Fruit fly (Drosophila melanogaster) whole organism, embryonic: Measurements from ENCODE around the gene Z600.

Source experiments
- Bdp1 ChIP-seq: fragments of 200-800 bp; sonication (Bioruptor generic); optimal IDR thresholded peaks from 3 replicates; lab custom pipeline; 2016; ENCODE audit warnings: missing biosample characterization, missing genetic modification characterization
- BtbVII ChIP-seq: fragments of 200-800 bp; sonication (Bioruptor generic); optimal IDR thresholded peaks from 3 replicates; lab custom pipeline; 2017; ENCODE audit warnings: missing biosample characterization, mild to moderate bottlenecking, missing genetic modification characterization
- Bteb2 ChIP-seq: fragments of 200-800 bp; sonication (Bioruptor generic); optimal IDR thresholded peaks from 2 replicates; lab custom pipeline; 2016; ENCODE audit warnings: missing biosample characterization, missing genetic modification characterization
- CG10147 ChIP-seq: fragments of 200-800 bp; sonication (Bioruptor generic); optimal IDR thresholded peaks from 2 replicates; lab custom pipeline; 2019; ENCODE audit warnings: missing biosample characterization, mild to moderate bottlenecking, missing genetic modification characterization, moderate library complexity
- CG13775 ChIP-seq: fragments of 200-800 bp; sonication (Bioruptor generic); optimal IDR thresholded peaks from 3 replicates; lab custom pipeline; 2017; ENCODE audit warnings: missing biosample characterization, mild to moderate bottlenecking, missing genetic modification characterization
- CG15073 ChIP-seq: fragments of 200-800 bp; sonication (Bioruptor generic); optimal IDR thresholded peaks from 2 replicates; lab custom pipeline; 2016; ENCODE audit warnings: missing biosample characterization, missing genetic modification characterization
- CG16815 ChIP-seq: fragments of 200-800 bp; sonication (Bioruptor generic); optimal IDR thresholded peaks from 3 replicates; lab custom pipeline; 2017; ENCODE audit warnings: missing biosample characterization, mild to moderate bottlenecking, missing genetic modification characterization
- CG17328 ChIP-seq: fragments of 200-800 bp; sonication (Bioruptor generic); IDR thresholded peaks from 2 replicates; pipeline ENCODE4 v1.3.6; 2022; ENCODE audit warnings: missing biosample characterization, missing genetic modification characterization
- CG17361 ChIP-seq: fragments of 200-800 bp; sonication (Bioruptor generic); IDR thresholded peaks from 3 replicates; pipeline ENCODE4 v1.3.6; 2022; ENCODE audit warnings: missing biosample characterization, missing genetic modification characterization
- CG17385 ChIP-seq: fragments of 200-800 bp; sonication (Bioruptor generic); optimal IDR thresholded peaks from 3 replicates; lab custom pipeline; 2018; ENCODE audit warnings: missing biosample characterization, mild to moderate bottlenecking, missing genetic modification characterization
- CG17912 ChIP-seq: fragments of 200-800 bp; sonication (Bioruptor generic); optimal IDR thresholded peaks from 2 replicates; lab custom pipeline; 2018; ENCODE audit warnings: missing biosample characterization, mild to moderate bottlenecking, missing genetic modification characterization
- CG1832 ChIP-seq: fragments of 200-800 bp; sonication (Bioruptor generic); optimal IDR thresholded peaks from 2 replicates; lab custom pipeline; 2017; ENCODE audit warnings: missing biosample characterization, mild to moderate bottlenecking, missing genetic modification characterization, inconsistent platforms
- CG2116 ChIP-seq: fragments of 200-800 bp; sonication (Bioruptor generic); optimal IDR thresholded peaks from 3 replicates; lab custom pipeline; 2018; ENCODE audit warnings: missing biosample characterization, mild to moderate bottlenecking, missing genetic modification characterization
- CG31441 ChIP-seq: fragments of 200-800 bp; sonication (Bioruptor generic); IDR thresholded peaks from 2 replicates; pipeline ENCODE4 v1.3.6; 2022; ENCODE audit warnings: missing biosample characterization, missing genetic modification characterization
- CG32532 ChIP-seq: fragments of 200-800 bp; sonication (Bioruptor generic); IDR thresholded peaks from 2 replicates; pipeline ENCODE4 v1.3.6; 2022; ENCODE audit warnings: missing biosample characterization, missing genetic modification characterization
- CG33213 ChIP-seq: fragments of 200-800 bp; sonication (Bioruptor generic); optimal IDR thresholded peaks from 3 replicates; lab custom pipeline; 2016; ENCODE audit warnings: missing biosample characterization, missing genetic modification characterization
- CG34224 ChIP-seq: fragments of 200-800 bp; sonication (Bioruptor generic); IDR thresholded peaks from 3 replicates; pipeline ENCODE4 v1.3.6; 2022; ENCODE audit warnings: missing biosample characterization, missing genetic modification characterization; ENCODE audit not compliant: partially characterized antibody
- CG3847 ChIP-seq: fragments of 200-800 bp; sonication (Bioruptor generic); IDR thresholded peaks from 2 replicates; pipeline ENCODE4 v1.3.6; 2022; ENCODE audit warnings: missing biosample characterization, missing genetic modification characterization
- CG4820 ChIP-seq: fragments of 200-800 bp; sonication (Bioruptor generic); optimal IDR thresholded peaks from 3 replicates; lab custom pipeline; 2016; ENCODE audit warnings: missing biosample characterization, missing genetic modification characterization
- CG5245 ChIP-seq: fragments of 200-800 bp; sonication (Bioruptor generic); optimal IDR thresholded peaks from 3 replicates; lab custom pipeline; 2016; ENCODE audit warnings: missing biosample characterization, missing genetic modification characterization
- CG6254 ChIP-seq: fragments of 200-800 bp; sonication (Bioruptor generic); optimal IDR thresholded peaks from 3 replicates; lab custom pipeline; 2017; ENCODE audit warnings: mild to moderate bottlenecking, missing biosample characterization, missing genetic modification reagents, missing genetic modification characterization
- CG6272 ChIP-seq: fragments of 200-800 bp; sonication (Bioruptor generic); IDR thresholded peaks from 2 replicates; pipeline ENCODE4 v1.3.6; 2022; ENCODE audit warnings: missing biosample characterization, missing genetic modification characterization
- CG6813 ChIP-seq: fragments of 200-800 bp; sonication (Bioruptor generic); optimal IDR thresholded peaks from 2 replicates; lab custom pipeline; 2017; ENCODE audit warnings: missing biosample characterization, missing genetic modification characterization, mild to moderate bottlenecking, moderate library complexity, missing genetic modification reagents
- CG7987 ChIP-seq: fragments of 200-800 bp; sonication (Bioruptor generic); optimal IDR thresholded peaks from 2 replicates; lab custom pipeline; 2018; ENCODE audit warnings: missing biosample characterization, mild to moderate bottlenecking, missing genetic modification characterization, moderate library complexity
- CG8290 ChIP-seq, 3 experiments: fragments of 200-800 bp; sonication (Bioruptor generic); optimal IDR thresholded peaks; 2 replicates each; lab custom pipeline; 2016 to 2019; ENCODE audit warnings: missing biosample characterization in 3 of 3, missing genetic modification characterization in 3 of 3, mild to moderate bottlenecking in 2 of 3, moderate library complexity in 1 of 3
- CkIIα-i1 ChIP-seq: fragments of 200-800 bp; sonication (Bioruptor generic); IDR thresholded peaks from 2 replicates; pipeline ENCODE4 v1.3.6; 2022; ENCODE audit warnings: missing biosample characterization, missing genetic modification characterization
- Fer2 ChIP-seq: fragments of 200-800 bp; sonication (Bioruptor generic); optimal IDR thresholded peaks from 2 replicates; lab custom pipeline; 2018; ENCODE audit warnings: missing biosample characterization, mild to moderate bottlenecking, missing genetic modification characterization, moderate library complexity
- Fer3 ChIP-seq: fragments of 200-800 bp; sonication (Bioruptor generic); optimal IDR thresholded peaks from 2 replicates; lab custom pipeline; 2018; ENCODE audit warnings: missing biosample characterization, mild to moderate bottlenecking, missing genetic modification characterization, moderate library complexity
- HLHmδ ChIP-seq: fragments of 200-800 bp; sonication (Bioruptor generic); optimal IDR thresholded peaks from 2 replicates; lab custom pipeline; 2018; ENCODE audit warnings: missing biosample characterization, mild to moderate bottlenecking, missing genetic modification characterization, moderate library complexity
- MTF-1 ChIP-seq: fragments of 200-800 bp; sonication (Bioruptor generic); optimal IDR thresholded peaks from 2 replicates; lab custom pipeline; 2018; ENCODE audit warnings: missing biosample characterization, mild to moderate bottlenecking, missing genetic modification characterization, borderline replicate concordance
- Max ChIP-seq: fragments of 200-800 bp; sonication (Bioruptor generic); optimal IDR thresholded peaks from 2 replicates; lab custom pipeline; 2016; ENCODE audit warnings: missing biosample characterization, mild to moderate bottlenecking, missing genetic modification characterization
- NFAT ChIP-seq: fragments of 200-800 bp; sonication (Bioruptor generic); IDR thresholded peaks from 2 replicates; pipeline ENCODE4 v1.3.6; 2022; ENCODE audit warnings: missing biosample characterization, missing genetic modification characterization
- Optix ChIP-seq: fragments of 200-800 bp; sonication (Bioruptor generic); IDR thresholded peaks from 3 replicates; pipeline ENCODE4 v1.3.6; 2022; ENCODE audit warnings: missing biosample characterization, missing genetic modification characterization
- Poxn ChIP-seq: fragments of 200-800 bp; sonication (Bioruptor generic); IDR thresholded peaks from 2 replicates; pipeline ENCODE4 v1.3.6; 2022; ENCODE audit warnings: missing biosample characterization, missing genetic modification characterization
- Ssrp ChIP-seq: fragments of 200-800 bp; sonication (Bioruptor generic); optimal IDR thresholded peaks from 2 replicates; lab custom pipeline; 2018; ENCODE audit warnings: missing biosample characterization, mild to moderate bottlenecking, missing genetic modification characterization, moderate library complexity
- ab ChIP-seq: fragments of 200-800 bp; sonication (Bioruptor generic); optimal IDR thresholded peaks from 2 replicates; lab custom pipeline; 2016; ENCODE audit warnings: missing biosample characterization, missing genetic modification characterization
- abd-A ChIP-seq: fragments of 200-800 bp; sonication (Bioruptor generic); optimal IDR thresholded peaks from 3 replicates; lab custom pipeline; 2019; ENCODE audit warnings: missing biosample characterization, mild to moderate bottlenecking, missing genetic modification characterization, moderate library complexity
- dan ChIP-seq: fragments of 200-800 bp; sonication (Bioruptor generic); IDR thresholded peaks from 2 replicates; pipeline ENCODE4 v1.3.6; 2022; ENCODE audit warnings: missing biosample characterization, missing genetic modification characterization
- dati ChIP-seq: fragments of 200-800 bp; sonication (Bioruptor generic); IDR thresholded peaks from 2 replicates; pipeline ENCODE4 v1.3.6; 2022; ENCODE audit warnings: missing biosample characterization, missing genetic modification characterization
- dm ChIP-seq: fragments of 200-800 bp; sonication (Bioruptor generic); optimal IDR thresholded peaks from 3 replicates; lab custom pipeline; 2016; ENCODE audit warnings: missing biosample characterization, missing genetic modification characterization
- dmrt11E ChIP-seq: fragments of 200-800 bp; sonication (Bioruptor generic); optimal IDR thresholded peaks from 3 replicates; lab custom pipeline; 2018; ENCODE audit warnings: missing biosample characterization, mild to moderate bottlenecking, missing genetic modification characterization, moderate library complexity
- dmrt99B ChIP-seq: fragments of 200-800 bp; sonication (Bioruptor generic); optimal IDR thresholded peaks from 2 replicates; lab custom pipeline; 2018; ENCODE audit warnings: missing biosample characterization, mild to moderate bottlenecking, missing genetic modification characterization, moderate library complexity
- grau ChIP-seq: fragments of 200-800 bp; optimal IDR thresholded peaks from 3 replicates; lab custom pipeline; 2019; ENCODE audit warnings: missing biosample characterization, mild to moderate bottlenecking, missing genetic modification characterization, moderate library complexity
- run ChIP-seq: fragments of 200-800 bp; sonication (Bioruptor generic); optimal IDR thresholded peaks from 3 replicates; lab custom pipeline; 2018; ENCODE audit warnings: missing biosample characterization, mild to moderate bottlenecking, missing genetic modification characterization
- sc ChIP-seq, 3 experiments: fragments of >200 bp in 2 of 3; fragments of 200-800 bp in 1 of 3; sonication (Bioruptor generic) in 1 of 3; optimal IDR thresholded peaks; 2 replicates in 2 of 3; 3 replicates in 1 of 3; lab custom pipeline; 2017; ENCODE audit warnings: mild to moderate bottlenecking in 1 of 3, missing biosample characterization in 1 of 3, missing genetic modification characterization in 1 of 3, missing genetic modification reagents in 1 of 3
- sisA ChIP-seq: fragments of 200-800 bp; sonication (Bioruptor generic); IDR thresholded peaks from 2 replicates; pipeline ENCODE4 v1.3.6; 2022; ENCODE audit warnings: missing biosample characterization, missing genetic modification characterization
- slou ChIP-seq: fragments of 200-800 bp; sonication (Bioruptor generic); optimal IDR thresholded peaks from 3 replicates; lab custom pipeline; 2016; ENCODE audit warnings: missing biosample characterization, missing genetic modification characterization
- sna ChIP-seq: fragments of 200-800 bp; sonication (Bioruptor generic); IDR thresholded peaks from 2 replicates; pipeline ENCODE4 v1.3.6; 2022; ENCODE audit warnings: missing biosample characterization, missing genetic modification characterization; ENCODE audit not compliant: partially characterized antibody
- tgo ChIP-seq: fragments of 200-800 bp; sonication (Bioruptor generic); IDR thresholded peaks from 3 replicates; pipeline ENCODE4 v1.3.6; 2022; ENCODE audit warnings: missing biosample characterization, missing genetic modification characterization
- wek ChIP-seq: fragments of 200-800 bp; sonication (Bioruptor generic); optimal IDR thresholded peaks from 3 replicates; lab custom pipeline; 2018; ENCODE audit warnings: missing biosample characterization, mild to moderate bottlenecking, missing genetic modification characterization, moderate library complexity

The Z600 gene

dm6 chr3L:15514405-15514804, 5.5 kb downstream of the Z600 start (continued):
- TF ChIP-seq Fer3 (tag; lab: Kevin White, UChicago) (no peak), Max (GFP tag; lab: Kevin White, UChicago) (peak; percentile 35), CG3847 (GFP tag; lab: Robert Waterston, UW) (no peak), Optix (GFP tag; lab: Robert Waterston, UW) (no peak), Poxn (no peak), Fer2 (no peak), dmrt99B (tag; lab: Kevin White, UChicago) (no peak), CG6272 (no peak), Bteb2 (GFP tag; lab: Kevin White, UChicago) (no peak), CG5245 (GFP tag; lab: Kevin White, UChicago) (no peak), CG10147 (GFP tag; lab: Kevin White, UChicago) (no peak), CG33213 (GFP tag; lab: Kevin White, UChicago) (no peak), CG32532 (GFP tag; lab: Robert Waterston, UW) (peak; percentile 60; the same call in 1 of the 2 replicates), ab (no peak), CG17385 (no peak), HLHmδ (GFP tag; lab: Kevin White, UChicago) (no peak), CG31441 (GFP tag; lab: Robert Waterston, UW) (no peak), CG7987 (peak; percentile 58), wek (GFP tag; lab: Kevin White, UChicago) (peak; percentile 50), dm (peak; percentile 17), abd-A (tag; lab: Kevin White, UChicago) (peak; percentile 86), CG2116 (GFP tag; lab: Kevin White, UChicago) (no peak), CG4820 (GFP tag; lab: Kevin White, UChicago) (no peak), CG6813 (GFP tag; lab: Kevin White, UChicago) (no peak), Ssrp (tag; lab: Kevin White, UChicago) (no peak), run (tag; lab: Kevin White, UChicago) (no peak), CG16815 (GFP tag; lab: Kevin White, UChicago) (no peak), sna (GFP tag; lab: Robert Waterston, UW) (peak; percentile 38; the same call in 1 of the 2 replicates), CG34224 (GFP tag; lab: Robert Waterston, UW) (peak; percentile 55; the same call in 2 of the 3 replicates), Bdp1 (no peak), CG15073 (GFP tag; lab: Kevin White, UChicago) (no peak), MTF-1 (GFP tag; lab: Kevin White, UChicago) (peak; percentile 13), tgo (GFP tag; lab: Robert Waterston, UW) (no peak), dati (GFP tag; lab: Robert Waterston, UW) (no peak), CkIIα-i1 (GFP tag; lab: Robert Waterston, UW) (no peak), sisA (GFP tag; lab: Robert Waterston, UW) (no peak), BtbVII (GFP tag; lab: Kevin White, UChicago) (no peak), dmrt11E (tag; lab: Kevin White, UChicago) (no peak), NFAT (GFP tag; lab: Robert Waterston, UW) (no peak), CG13775 (no peak), CG17328 (no peak), CG17912 (no peak), grau (tag; lab: Kevin White, UChicago) (no peak), sc (optimal IDR thresholded peaks at IDR 0.05; lab: Kevin White, UChicago) (no peak), sc (GFP tag; optimal IDR thresholded peaks at IDR 0.05; lab: Kevin White, UChicago) (no peak), CG1832 (GFP tag; lab: Kevin White, UChicago) (peak; percentile 82), CG8290 (GFP tag; optimal IDR thresholded peaks at IDR 0.05; lab: Kevin White, UChicago) (peak; percentile 6), CG8290 (tag; optimal IDR thresholded peaks at IDR 0.05; lab: Kevin White, UChicago) (peak in 1 of 2 experiments; percentile 19), slou (GFP tag; lab: Kevin White, UChicago) (no peak), CG6254 (GFP tag; lab: Kevin White, UChicago) (no peak), dan (GFP tag; lab: Robert Waterston, UW) (no peak), CG17361 (GFP tag; lab: Robert Waterston, UW) (no peak)
